Fruit fly (Drosophila melanogaster): ENCODE data around the gene CG17593.

DNA sequence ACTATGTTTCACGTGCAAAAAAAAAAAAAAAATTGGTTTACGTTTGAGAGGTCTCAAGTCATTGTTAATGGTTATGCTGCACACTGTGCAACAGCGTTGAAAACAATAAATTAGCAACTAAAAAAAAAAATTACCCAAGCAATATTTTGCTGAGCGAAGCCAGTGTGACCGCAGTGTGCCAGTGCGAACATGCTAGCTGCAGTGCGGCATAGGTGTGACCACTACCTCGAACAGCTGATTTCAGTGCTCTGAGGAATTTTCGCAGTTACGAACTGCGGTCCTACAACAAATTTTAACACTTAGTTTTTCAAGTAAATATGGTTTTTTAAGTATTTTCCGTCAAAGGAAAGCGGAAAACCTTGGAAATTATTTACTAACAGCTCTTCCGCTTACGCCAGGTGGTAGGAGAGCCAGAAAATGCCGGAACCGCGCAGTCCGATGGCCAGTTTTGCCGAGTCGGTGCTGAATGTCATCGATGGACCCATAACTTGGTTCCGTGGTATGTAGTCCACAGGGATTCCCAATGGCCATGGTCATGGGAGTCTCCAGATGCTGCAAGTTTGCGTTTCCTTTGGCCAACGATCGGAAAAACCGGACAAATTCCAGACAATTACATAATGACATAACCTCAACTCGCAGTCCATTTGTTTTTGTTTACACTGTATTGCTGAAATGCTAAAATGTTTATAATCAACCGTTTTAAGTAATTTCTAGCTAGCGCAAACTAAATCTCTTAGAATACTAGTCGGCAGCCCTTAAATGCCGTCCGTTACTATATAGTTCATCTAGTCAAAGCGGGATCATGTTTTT lies 48.5 kb upstream of the CG17593 start, which contains the start of the genes msl-2 and ND-PDSW:
- TF ChIP-seq Dll (optimal IDR thresholded peaks at IDR 0.05) (no peak), psq (optimal IDR thresholded peaks at IDR 0.05) (no peak), CG8478 (optimal IDR thresholded peaks at IDR 0.05) (no peak), usp (GFP tag; optimal IDR thresholded peaks at IDR 0.05) (no peak)
